Worm (Caenorhabditis elegans) whole organism, young adult: ENCODE results near the gene K08B12.3.

ENCODE experiments used
- B0035.1 ChIP-seq: sonication (generic microtip); optimal IDR thresholded peaks from 2 replicates; lab custom pipeline; 2016; ENCODE audit warnings: missing genetic modification characterization, mild to moderate bottlenecking, missing compliant biosample characterization, missing genotype, missing genetic modification reagents
- B0261.1 ChIP-seq: sonication (generic microtip); optimal IDR thresholded peaks from 2 replicates; lab custom pipeline; 2016; ENCODE audit warnings: mild to moderate bottlenecking, missing genetic modification characterization, moderate library complexity, missing compliant biosample characterization
- C17E4.6 ChIP-seq: fragments of 200-800 bp; sonication (Bioruptor generic); IDR thresholded peaks from 2 replicates; pipeline ENCODE4 v1.3.6; 2022; ENCODE audit warnings: missing genetic modification reagents, missing genetic modification characterization, missing compliant biosample characterization
- D2030.7 ChIP-seq: fragments of 200-800 bp; sonication (Bioruptor generic); IDR thresholded peaks from 2 replicates; pipeline ENCODE4 v1.3.6; 2022; ENCODE audit warnings: missing genetic modification reagents, missing genetic modification characterization, missing compliant biosample characterization
- F10E7.11 ChIP-seq: sonication (generic microtip); optimal IDR thresholded peaks from 2 replicates; lab custom pipeline; 2017; ENCODE audit warnings: mild to moderate bottlenecking, missing genetic modification characterization, moderate library complexity, missing compliant biosample characterization
- F37B4.10 ChIP-seq: fragments of 200-800 bp; sonication (Bioruptor generic); IDR thresholded peaks from 2 replicates; pipeline ENCODE4 v1.3.6; 2022; ENCODE audit warnings: missing genetic modification characterization, missing compliant biosample characterization
- K12H6.12 ChIP-seq: fragments of 200-800 bp; sonication (Bioruptor generic); optimal IDR thresholded peaks from 2 replicates; lab custom pipeline; 2018; ENCODE audit warnings: mild to moderate bottlenecking, missing genetic modification characterization, missing compliant biosample characterization
- T26A5.8 ChIP-seq: sonication (generic microtip); optimal IDR thresholded peaks from 2 replicates; lab custom pipeline; 2016; ENCODE audit warnings: missing genetic modification characterization, missing compliant biosample characterization
- akir-1 ChIP-seq: fragments of 200-800 bp; sonication (Bioruptor generic); optimal IDR thresholded peaks from 2 replicates; lab custom pipeline; 2018; ENCODE audit warnings: mild to moderate bottlenecking, missing genetic modification characterization, moderate library complexity, missing compliant biosample characterization
- cebp-1 ChIP-seq, 2 experiments: fragments of 200-800 bp in 1 of 2; sonication (Bioruptor generic) in 1 of 2; sonication (generic microtip) in 1 of 2; IDR thresholded peaks in 1 of 2; optimal IDR thresholded peaks in 1 of 2; 2 replicates each; pipeline versions ENCODE4 v1.3.6 to Lab custom; 2017 to 2022; ENCODE audit warnings: missing compliant biosample characterization in 2 of 2, missing genetic modification characterization in 2 of 2, mild to moderate bottlenecking in 1 of 2, missing genetic modification reagents in 1 of 2, moderate library complexity in 1 of 2
- cebp-2 ChIP-seq: fragments of 200-800 bp; sonication (Bioruptor generic); IDR thresholded peaks from 2 replicates; pipeline ENCODE4 v1.3.6; 2022; ENCODE audit warnings: missing genetic modification characterization, missing compliant biosample characterization
- ceh-40 ChIP-seq: fragments of 200-800 bp; sonication (Bioruptor generic); IDR thresholded peaks from 2 replicates; pipeline ENCODE4 v1.3.6; 2022; ENCODE audit warnings: missing genetic modification characterization, missing compliant biosample characterization
- ceh-58 ChIP-seq: fragments of 200-800 bp; sonication (Bioruptor generic); IDR thresholded peaks from 2 replicates; pipeline ENCODE4 v1.3.6; 2022; ENCODE audit warnings: missing genetic modification characterization, missing compliant biosample characterization
- chd-7 ChIP-seq: sonication (generic microtip); optimal IDR thresholded peaks from 2 replicates; lab custom pipeline; 2016; ENCODE audit warnings: mild to moderate bottlenecking, missing genetic modification characterization, moderate library complexity, missing compliant biosample characterization
- dox-1 ChIP-seq: fragments of 200-800 bp; sonication (Bioruptor generic); IDR thresholded peaks from 2 replicates; pipeline ENCODE4 v1.3.6; 2022; ENCODE audit warnings: missing genetic modification reagents, missing genetic modification characterization, missing compliant biosample characterization
- egl-44 ChIP-seq: fragments of 200-800 bp; sonication (Bioruptor generic); IDR thresholded peaks from 2 replicates; pipeline ENCODE4 v1.3.6; 2022; ENCODE audit warnings: missing genetic modification reagents, missing genetic modification characterization, missing compliant biosample characterization
- ets-4 ChIP-seq: fragments of 200-800 bp; sonication (Bioruptor generic); optimal IDR thresholded peaks from 2 replicates; lab custom pipeline; 2018; ENCODE audit warnings: mild to moderate bottlenecking, missing genetic modification characterization, missing compliant biosample characterization
- fkh-3 ChIP-seq: sonication (generic microtip); optimal IDR thresholded peaks from 2 replicates; lab custom pipeline; 2016; ENCODE audit warnings: mild to moderate bottlenecking, missing genetic modification characterization, missing compliant biosample characterization
- gei-17 ChIP-seq: fragments of 200-800 bp; sonication (Bioruptor generic); optimal IDR thresholded peaks from 2 replicates; lab custom pipeline; 2018; ENCODE audit warnings: mild to moderate bottlenecking, missing genetic modification characterization, missing compliant biosample characterization
- hlh-12 ChIP-seq: sonication (generic microtip); optimal IDR thresholded peaks from 2 replicates; lab custom pipeline; 2016; ENCODE audit warnings: missing genetic modification characterization, missing compliant biosample characterization
- hmg-1.2 ChIP-seq: fragments of 200-800 bp; sonication (Bioruptor generic); IDR thresholded peaks from 2 replicates; pipeline ENCODE4 v1.3.6; 2022; ENCODE audit warnings: missing genetic modification reagents, missing genetic modification characterization, missing compliant biosample characterization
- hrde-1 ChIP-seq: sonication (generic microtip); optimal IDR thresholded peaks from 2 replicates; lab custom pipeline; 2016; ENCODE audit warnings: missing genetic modification characterization, mild to moderate bottlenecking, missing compliant biosample characterization, moderate library complexity, missing genotype, missing genetic modification reagents, borderline replicate concordance
- hsf-1 ChIP-seq: fragments of 200-800 bp; sonication (Bioruptor generic); IDR thresholded peaks from 2 replicates; pipeline ENCODE4 v1.3.6; 2022; ENCODE audit warnings: missing genetic modification reagents, missing genetic modification characterization, missing compliant biosample characterization
- lag-1 ChIP-seq: fragments of 200-800 bp; sonication (Bioruptor generic); IDR thresholded peaks from 2 replicates; pipeline ENCODE4 v1.3.6; 2022; ENCODE audit warnings: missing genetic modification reagents, missing genetic modification characterization, missing compliant biosample characterization
- let-526 ChIP-seq: fragments of 200-800 bp; sonication (Bioruptor generic); IDR thresholded peaks from 2 replicates; pipeline ENCODE4 v1.3.6; 2022; ENCODE audit warnings: missing genetic modification reagents, missing genetic modification characterization, missing compliant biosample characterization
- mcd-1 ChIP-seq: fragments of 200-800 bp; sonication (Bioruptor generic); IDR thresholded peaks from 2 replicates; pipeline ENCODE4 v1.3.6; 2022; ENCODE audit warnings: missing genetic modification reagents, missing genetic modification characterization, missing compliant biosample characterization
- nhr-120 ChIP-seq: fragments of 200-800 bp; sonication (Bioruptor generic); IDR thresholded peaks from 2 replicates; pipeline ENCODE4 v1.3.6; 2022; ENCODE audit warnings: missing genetic modification characterization, missing compliant biosample characterization
- nhr-179 ChIP-seq: sonication (generic microtip); optimal IDR thresholded peaks from 2 replicates; lab custom pipeline; 2016; ENCODE audit warnings: mild to moderate bottlenecking, missing genetic modification characterization, missing compliant biosample characterization
- nhr-27 ChIP-seq: fragments of 200-800 bp; sonication (Bioruptor generic); optimal IDR thresholded peaks from 2 replicates; lab custom pipeline; 2018; ENCODE audit warnings: mild to moderate bottlenecking, missing genetic modification characterization, moderate library complexity, missing compliant biosample characterization
- nhr-80 ChIP-seq: sonication (generic microtip); optimal IDR thresholded peaks from 2 replicates; lab custom pipeline; 2016; ENCODE audit warnings: missing genetic modification characterization, missing compliant biosample characterization
- nhr-90 ChIP-seq: sonication (generic microtip); optimal IDR thresholded peaks from 2 replicates; lab custom pipeline; 2016; ENCODE audit warnings: missing genotype, mild to moderate bottlenecking, missing genetic modification characterization, missing compliant biosample characterization
- pbrm-1 ChIP-seq: fragments of 200-800 bp; sonication (Bioruptor generic); IDR thresholded peaks from 2 replicates; pipeline ENCODE4 v1.3.6; 2022; ENCODE audit warnings: missing genetic modification reagents, missing genetic modification characterization, missing compliant biosample characterization
- rpc-1 ChIP-seq, 2 experiments: fragments of 150-350 bp in 1 of 2; sonication (generic microtip) in 1 of 2; optimal IDR thresholded peaks; 2 replicates each; lab custom pipeline; 2014 to 2018; ENCODE audit warnings: missing biosample characterization in 1 of 2, missing genetic modification characterization in 1 of 2, missing genetic modification reagents in 1 of 2, missing genotype in 1 of 2
- sdz-38 ChIP-seq: sonication (generic microtip); optimal IDR thresholded peaks from 2 replicates; lab custom pipeline; 2016; ENCODE audit warnings: missing genotype, missing genetic modification characterization, missing compliant biosample characterization
- snpc-1.1 ChIP-seq: sonication (generic microtip); optimal IDR thresholded peaks from 2 replicates; lab custom pipeline; 2017; ENCODE audit warnings: missing genetic modification characterization, mild to moderate bottlenecking, missing compliant biosample characterization, antibody characterized with exemption, moderate library complexity, missing genotype, missing genetic modification reagents; ENCODE audit not compliant: insufficient read depth
- somi-1 ChIP-seq: fragments of 200-800 bp; sonication (Bioruptor generic); optimal IDR thresholded peaks from 2 replicates; lab custom pipeline; 2018; ENCODE audit warnings: mild to moderate bottlenecking, missing genetic modification characterization, missing compliant biosample characterization
- tbp1 ChIP-seq: fragments of 200-800 bp; sonication (Bioruptor generic); optimal IDR thresholded peaks from 2 replicates; lab custom pipeline; 2018; ENCODE audit warnings: mild to moderate bottlenecking, missing genetic modification characterization, missing compliant biosample characterization
- tlf-1 ChIP-seq: fragments of 200-800 bp; sonication (Bioruptor generic); optimal IDR thresholded peaks from 2 replicates; lab custom pipeline; 2018; ENCODE audit warnings: mild to moderate bottlenecking, missing genetic modification characterization, missing compliant biosample characterization
- unc-62 ChIP-seq: fragments of 150-350 bp; optimal IDR thresholded peaks from 2 replicates; lab custom pipeline; 2014; ENCODE audit warnings: missing biosample characterization, missing genetic modification reagents, missing genetic modification characterization
- xnd-1 ChIP-seq: sonication (generic microtip); optimal IDR thresholded peaks from 2 replicates; lab custom pipeline; 2016; ENCODE audit warnings: missing genotype, missing genetic modification reagents, missing genetic modification characterization, missing compliant biosample characterization
- zfh-2 ChIP-seq: fragments of 200-800 bp; sonication (Bioruptor generic); conservative IDR thresholded peaks from 2 replicates; pipeline ENCODE4 v1.3.6; 2022; ENCODE audit warnings: missing genetic modification reagents, missing genetic modification characterization, missing compliant biosample characterization
- ztf-18 ChIP-seq: sonication (generic microtip); optimal IDR thresholded peaks from 2 replicates; lab custom pipeline; 2016; ENCODE audit warnings: missing genotype, mild to moderate bottlenecking, missing genetic modification characterization, missing compliant biosample characterization
- ztf-22 ChIP-seq: fragments of 200-800 bp; sonication (Bioruptor generic); optimal IDR thresholded peaks from 2 replicates; lab custom pipeline; 2018; ENCODE audit warnings: mild to moderate bottlenecking, missing genetic modification characterization, moderate library complexity, missing compliant biosample characterization
- ztf-26 ChIP-seq: sonication (generic microtip); optimal IDR thresholded peaks from 2 replicates; lab custom pipeline; 2017; ENCODE audit warnings: missing genetic modification characterization, missing compliant biosample characterization

The K08B12.3 gene

DNA sequence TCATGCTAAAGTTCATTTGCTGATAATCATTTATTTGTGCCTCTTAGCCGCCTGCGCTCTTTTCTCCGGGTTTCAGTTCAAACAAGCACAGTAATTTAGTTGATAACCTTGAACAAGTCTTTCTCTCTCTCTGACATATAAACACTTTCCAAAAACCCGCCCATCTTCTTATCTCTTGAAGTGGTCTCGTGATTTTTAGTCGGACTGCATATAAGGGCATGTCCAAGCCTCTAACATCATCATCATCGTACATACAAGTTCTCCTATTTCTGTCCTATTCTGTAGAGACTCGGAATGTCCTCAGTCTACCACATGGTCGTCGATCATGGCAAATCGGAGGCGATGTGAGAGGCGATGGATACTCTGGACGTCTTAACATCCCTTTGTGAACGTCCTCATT lies 41.2 kb downstream of the K08B12.3 start, which contains the start of gene F31F7.1 (continued):
- no peak for TF ChIP-seq lag-1
- TF ChIP-seq F37B4.10 (GFP tag; lab: Robert Waterston, UW): no peak
- TF ChIP-seq cebp-2 (GFP tag; lab: Robert Waterston, UW): no peak
- TF ChIP-seq tbp1 (GFP tag; lab: Kevin White, UChicago): peak; percentile 49
- no peak for TF ChIP-seq nhr-120
- TF ChIP-seq hsf-1 (GFP tag; lab: Robert Waterston, UW): no peak
- TF ChIP-seq unc-62: no peak
- TF ChIP-seq rpc-1 (optimal IDR thresholded peaks at IDR 0.05; lab: Kevin White, UChicago): no peak
- no peak for TF ChIP-seq rpc-1 (tag; optimal IDR thresholded peaks at IDR 0.05; lab: Kevin White, UChicago)
- no peak for TF ChIP-seq ceh-40 (GFP tag; lab: Robert Waterston, UW)
- TF ChIP-seq ceh-58 (GFP tag; lab: Robert Waterston, UW): no peak
- no peak for TF ChIP-seq gei-17 (GFP tag; lab: Kevin White, UChicago)
- peak; percentile 18 for TF ChIP-seq ztf-18 (tag; lab: Kevin White, UChicago)
- peak; percentile 19 for TF ChIP-seq ztf-26 (tag; lab: Kevin White, UChicago)
- TF ChIP-seq B0261.1 (tag; lab: Kevin White, UChicago): no peak
- no peak for TF ChIP-seq chd-7 (tag; lab: Kevin White, UChicago)
- TF ChIP-seq tlf-1: peak; percentile 5
- no peak for TF ChIP-seq hlh-12 (tag; lab: Kevin White, UChicago)
- TF ChIP-seq fkh-3 (tag; lab: Kevin White, UChicago): no peak
- TF ChIP-seq hrde-1 (tag; lab: Kevin White, UChicago): no peak
- TF ChIP-seq xnd-1: no peak
- TF ChIP-seq F10E7.11 (tag; lab: Kevin White, UChicago): no peak
- TF ChIP-seq zfh-2 (GFP tag; lab: Robert Waterston, UW): no peak
- TF ChIP-seq ets-4 (GFP tag; lab: Kevin White, UChicago): peak; percentile 17
- no peak for TF ChIP-seq hmg-1.2
- no peak for TF ChIP-seq nhr-179 (tag; lab: Kevin White, UChicago)
- TF ChIP-seq snpc-1.1 (tag; lab: Kevin White, UChicago): no peak
- 0 out of 2 replicates have a peak, but pooled peaks have one; percentile 6 for TF ChIP-seq pbrm-1 (GFP tag; lab: Robert Waterston, UW)
- no peak for TF ChIP-seq akir-1 (GFP tag; lab: Kevin White, UChicago)
- TF ChIP-seq B0035.1 (tag; lab: Kevin White, UChicago): no peak
- no peak for TF ChIP-seq K12H6.12 (tag; lab: Kevin White, UChicago)
- no peak for TF ChIP-seq nhr-27 (tag; lab: Kevin White, UChicago)
- no peak for TF ChIP-seq C17E4.6
- no peak for TF ChIP-seq somi-1 (GFP tag; lab: Kevin White, UChicago)
- TF ChIP-seq sdz-38 (tag; lab: Kevin White, UChicago): no peak
- peak; percentile 98 for TF ChIP-seq nhr-80 (tag; lab: Kevin White, UChicago)
- no peak for TF ChIP-seq cebp-1 (GFP tag; IDR thresholded peaks at IDR 0.05; lab: Robert Waterston, UW)
- peak; percentile 17 for TF ChIP-seq cebp-1 (tag; optimal IDR thresholded peaks at IDR 0.05; lab: Kevin White, UChicago)
- 0 out of 2 replicates have a peak, but pooled peaks have one; percentile 40 for TF ChIP-seq egl-44 (GFP tag; lab: Robert Waterston, UW)
- no peak for TF ChIP-seq mcd-1
- TF ChIP-seq ztf-22 (GFP tag; lab: Kevin White, UChicago): peak; percentile 76
- no peak for TF ChIP-seq let-526 (GFP tag; lab: Robert Waterston, UW)
- no peak for TF ChIP-seq T26A5.8 (tag; lab: Kevin White, UChicago)
- TF ChIP-seq dox-1 (GFP tag; lab: Robert Waterston, UW): peak; percentile 56
- no peak for TF ChIP-seq nhr-90
- TF ChIP-seq D2030.7 (GFP tag; lab: Robert Waterston, UW): no peak
